Worm (Caenorhabditis elegans) whole organism, L1 larva: Measurements from ENCODE around the gene ccdc-55.
A peak's percentile ranks its signal among the peaks of the same experiment; 100 is the strongest.

ENCODE experiments used
- C16A3.4 ChIP-seq: fragments of 150-350 bp; optimal IDR thresholded peaks from 2 replicates; lab custom pipeline; 2014; ENCODE audit warnings: missing biosample characterization, missing genetic modification characterization
- F16B12.6 ChIP-seq: fragments of 150-350 bp; optimal IDR thresholded peaks from 2 replicates; lab custom pipeline; 2014; ENCODE audit warnings: missing biosample characterization, missing genetic modification characterization
- aha-1 ChIP-seq: fragments of 150-350 bp; optimal IDR thresholded peaks from 2 replicates; lab custom pipeline; 2014; ENCODE audit warnings: missing biosample characterization, missing genetic modification characterization
- ama-1 ChIP-seq: fragments of 150-350 bp; optimal IDR thresholded peaks from 2 replicates; lab custom pipeline; 2014
- blmp-1 ChIP-seq: fragments of 150-350 bp; optimal IDR thresholded peaks from 2 replicates; lab custom pipeline; 2014; ENCODE audit warnings: missing biosample characterization, missing genetic modification characterization
- ceh-82 ChIP-seq, 3 experiments: fragments of 150-350 bp in 1 of 3; sonication (generic microtip) in 2 of 3; optimal IDR thresholded peaks; 2 replicates each; lab custom pipeline; 2014 to 2017; ENCODE audit warnings: missing biosample characterization in 3 of 3, missing genetic modification characterization in 3 of 3
- ceh-88 ChIP-seq: fragments of 200-800 bp; sonication (Bioruptor generic); IDR thresholded peaks from 2 replicates; pipeline ENCODE4 v1.3.6; 2022; ENCODE audit warnings: missing genetic modification characterization, missing compliant biosample characterization
- ceh-90 ChIP-seq: sonication (generic microtip); optimal IDR thresholded peaks from 2 replicates; lab custom pipeline; 2016; ENCODE audit warnings: missing genetic modification characterization, missing compliant biosample characterization
- dpl-1 ChIP-seq, 3 experiments: fragments of 150-350 bp in 2 of 3; sonication (generic microtip) in 1 of 3; optimal IDR thresholded peaks; 2 replicates each; lab custom pipeline; 2014 to 2017; ENCODE audit warnings: missing biosample characterization in 3 of 3, missing genetic modification characterization in 3 of 3, missing genetic modification reagents in 3 of 3
- egl-13 ChIP-seq: sonication (generic microtip); optimal IDR thresholded peaks from 2 replicates; lab custom pipeline; 2016; ENCODE audit warnings: missing genotype, missing genetic modification reagents, missing genetic modification characterization, missing compliant biosample characterization
- elt-2 ChIP-seq: sonication (generic microtip); optimal IDR thresholded peaks from 2 replicates; lab custom pipeline; 2016; ENCODE audit warnings: missing genetic modification characterization, mild to moderate bottlenecking, inconsistent platforms, missing compliant biosample characterization, missing genetic modification reagents
- elt-3 ChIP-seq, 6 experiments: fragments of 150-350 bp in 1 of 6; sonication (generic microtip); optimal IDR thresholded peaks; 2 replicates each; lab custom pipeline; 2017 to 2018; ENCODE audit warnings: missing biosample characterization in 6 of 6, missing genetic modification characterization in 6 of 6, inconsistent platforms in 1 of 6
- fkh-4 ChIP-seq: sonication (generic microtip); optimal IDR thresholded peaks from 2 replicates; lab custom pipeline; 2016; ENCODE audit warnings: missing compliant biosample characterization, missing genetic modification characterization, borderline replicate concordance
- fos-1 ChIP-seq: fragments of 150-350 bp; optimal IDR thresholded peaks from 2 replicates; lab custom pipeline; 2014; ENCODE audit warnings: missing biosample characterization, missing genetic modification characterization
- hlh-17 ChIP-seq: fragments of 200-800 bp; sonication (Bioruptor generic); optimal IDR thresholded peaks from 2 replicates; lab custom pipeline; 2018; ENCODE audit warnings: missing genetic modification characterization, mild to moderate bottlenecking, missing compliant biosample characterization, moderate library complexity, borderline replicate concordance
- hlh-4 ChIP-seq: sonication (generic microtip); optimal IDR thresholded peaks from 2 replicates; lab custom pipeline; 2016; ENCODE audit warnings: mild to moderate bottlenecking, missing genetic modification characterization, missing compliant biosample characterization
- irx-1 ChIP-seq: sonication (generic microtip); optimal IDR thresholded peaks from 2 replicates; lab custom pipeline; 2016; ENCODE audit warnings: missing genetic modification characterization, missing compliant biosample characterization
- jun-1 ChIP-seq: fragments of 150-350 bp; optimal IDR thresholded peaks from 2 replicates; lab custom pipeline; 2014; ENCODE audit warnings: missing biosample characterization, missing genetic modification reagents, missing genetic modification characterization
- lin-14 ChIP-seq: fragments of 200-800 bp; sonication (Bioruptor generic); optimal IDR thresholded peaks from 2 replicates; lab custom pipeline; 2018; ENCODE audit warnings: mild to moderate bottlenecking, missing genetic modification characterization, moderate library complexity, missing compliant biosample characterization
- lin-35 ChIP-seq, 2 experiments: fragments of 150-350 bp; optimal IDR thresholded peaks; 2 replicates each; lab custom pipeline; 2014; ENCODE audit warnings: missing biosample characterization in 2 of 2, missing genetic modification characterization in 2 of 2, missing genetic modification reagents in 2 of 2
- lin-39 ChIP-seq: fragments of 150-350 bp; optimal IDR thresholded peaks from 2 replicates; lab custom pipeline; 2014; ENCODE audit warnings: missing biosample characterization, missing genetic modification reagents, missing genetic modification characterization
- lir-3 ChIP-seq: sonication (generic microtip); optimal IDR thresholded peaks from 2 replicates; lab custom pipeline; 2016; ENCODE audit warnings: mild to moderate bottlenecking, missing genetic modification characterization, moderate library complexity, missing compliant biosample characterization; ENCODE audit not compliant: poor library complexity
- lsy-2 ChIP-seq, 2 experiments: fragments of 150-350 bp; optimal IDR thresholded peaks; 2 replicates each; lab custom pipeline; 2014; ENCODE audit warnings: missing biosample characterization in 2 of 2, missing genetic modification characterization in 2 of 2
- mab-9 ChIP-seq: fragments of 200-800 bp; sonication (Bioruptor generic); IDR thresholded peaks from 2 replicates; pipeline ENCODE4 v1.3.6; 2022; ENCODE audit warnings: missing genetic modification reagents, missing genetic modification characterization, missing compliant biosample characterization
- mdl-1 ChIP-seq, 2 experiments: fragments of 150-350 bp; optimal IDR thresholded peaks; 2 replicates each; lab custom pipeline; 2014 to 2017; ENCODE audit warnings: missing biosample characterization in 2 of 2, missing genetic modification characterization in 2 of 2, inconsistent platforms in 1 of 2
- nhr-12 ChIP-seq: sonication (generic microtip); optimal IDR thresholded peaks from 2 replicates; lab custom pipeline; 2017; ENCODE audit warnings: missing biosample characterization, missing genetic modification characterization
- nhr-20 ChIP-seq: sonication (generic microtip); optimal IDR thresholded peaks from 2 replicates; lab custom pipeline; 2016; ENCODE audit warnings: mild to moderate bottlenecking, missing genetic modification characterization, missing compliant biosample characterization
- nhr-28 ChIP-seq: fragments of 150-350 bp; optimal IDR thresholded peaks from 2 replicates; lab custom pipeline; 2014; ENCODE audit warnings: missing biosample characterization, missing genetic modification characterization
- nhr-47 ChIP-seq: sonication (generic microtip); optimal IDR thresholded peaks from 2 replicates; lab custom pipeline; 2016; ENCODE audit warnings: mild to moderate bottlenecking, missing genetic modification characterization, moderate library complexity, missing compliant biosample characterization
- nhr-71 ChIP-seq: sonication (generic microtip); optimal IDR thresholded peaks from 2 replicates; lab custom pipeline; 2016; ENCODE audit warnings: mild to moderate bottlenecking, missing genetic modification characterization, moderate library complexity, missing compliant biosample characterization
- nhr-76 ChIP-seq: sonication (generic microtip); optimal IDR thresholded peaks from 2 replicates; lab custom pipeline; 2017; ENCODE audit warnings: missing biosample characterization, missing genetic modification characterization
- nhr-84 ChIP-seq: sonication (generic microtip); optimal IDR thresholded peaks from 2 replicates; lab custom pipeline; 2017; ENCODE audit warnings: missing biosample characterization, missing genetic modification characterization
- nhr-85 ChIP-seq: sonication (generic microtip); peaks from one replicate; lab custom pipeline; 2016; ENCODE audit warnings: missing genetic modification characterization, inconsistent platforms, missing compliant biosample characterization
- nhr-90 ChIP-seq: sonication (generic microtip); optimal IDR thresholded peaks from 2 replicates; lab custom pipeline; 2016; ENCODE audit warnings: mild to moderate bottlenecking, missing genetic modification characterization, missing compliant biosample characterization; ENCODE audit not compliant: poor library complexity
- pag-3 ChIP-seq: sonication (generic microtip); optimal IDR thresholded peaks from 2 replicates; lab custom pipeline; 2017; ENCODE audit warnings: missing genetic modification characterization, mild to moderate bottlenecking, missing compliant biosample characterization, antibody characterized with exemption, borderline replicate concordance; ENCODE audit not compliant: insufficient read depth
- pqm-1 ChIP-seq: sonication (generic microtip); optimal IDR thresholded peaks from 3 replicates; lab custom pipeline; 2017; ENCODE audit warnings: missing biosample characterization, missing genetic modification characterization
- skn-1 ChIP-seq: fragments of 150-350 bp; optimal IDR thresholded peaks from 2 replicates; lab custom pipeline; 2014; ENCODE audit warnings: missing biosample characterization, missing genetic modification characterization
- snpc-4 ChIP-seq: fragments of 150-350 bp; optimal IDR thresholded peaks from 2 replicates; lab custom pipeline; 2014; ENCODE audit warnings: missing biosample characterization, missing genetic modification characterization
- snu-23 ChIP-seq: sonication (generic microtip); optimal IDR thresholded peaks from 2 replicates; lab custom pipeline; 2016; ENCODE audit warnings: missing genetic modification characterization, missing compliant biosample characterization
- sox-4 ChIP-seq: sonication (generic microtip); optimal IDR thresholded peaks from 2 replicates; lab custom pipeline; 2016; ENCODE audit warnings: missing genetic modification characterization, missing compliant biosample characterization
- sptf-1 ChIP-seq: fragments of 150-350 bp; optimal IDR thresholded peaks from 2 replicates; lab custom pipeline; 2014; ENCODE audit warnings: missing biosample characterization, missing genetic modification characterization
- sup-37 ChIP-seq: fragments of 200-800 bp; sonication (Bioruptor generic); optimal IDR thresholded peaks from 2 replicates; lab custom pipeline; 2018; ENCODE audit warnings: mild to moderate bottlenecking, missing genetic modification characterization, missing compliant biosample characterization
- swsn-7 ChIP-seq: sonication (generic microtip); optimal IDR thresholded peaks from 2 replicates; lab custom pipeline; 2016; ENCODE audit warnings: missing genetic modification characterization, missing compliant biosample characterization
- tlp-1 ChIP-seq: fragments of 150-350 bp; optimal IDR thresholded peaks from 2 replicates; lab custom pipeline; 2014; ENCODE audit warnings: missing biosample characterization, missing genetic modification characterization
- unc-62 ChIP-seq: fragments of 150-350 bp; optimal IDR thresholded peaks from 2 replicates; lab custom pipeline; 2014; ENCODE audit warnings: missing biosample characterization, missing genetic modification reagents, missing genetic modification characterization
- unc-86 ChIP-seq: sonication (generic microtip); optimal IDR thresholded peaks from 2 replicates; lab custom pipeline; 2016; ENCODE audit warnings: missing genetic modification characterization, missing compliant biosample characterization
- unc-98 ChIP-seq: fragments of 200-800 bp; sonication (Bioruptor generic); IDR thresholded peaks from 2 replicates; pipeline ENCODE4 v1.3.6; 2022; ENCODE audit warnings: missing genetic modification characterization, missing compliant biosample characterization
- vab-15 ChIP-seq: sonication (generic microtip); optimal IDR thresholded peaks from 2 replicates; lab custom pipeline; 2017; ENCODE audit warnings: missing genotype, mild to moderate bottlenecking, missing genetic modification characterization, missing compliant biosample characterization
- xbp-1 ChIP-seq: sonication (generic microtip); optimal IDR thresholded peaks from 2 replicates; lab custom pipeline; 2016; ENCODE audit warnings: missing genetic modification characterization, missing compliant biosample characterization
- zag-1 ChIP-seq: fragments of 150-350 bp; optimal IDR thresholded peaks from 2 replicates; lab custom pipeline; 2014; ENCODE audit warnings: missing biosample characterization, missing genetic modification characterization
- zip-4 ChIP-seq: fragments of 200-800 bp; sonication (Bioruptor generic); optimal IDR thresholded peaks from 2 replicates; lab custom pipeline; 2018; ENCODE audit warnings: mild to moderate bottlenecking, missing genetic modification characterization, moderate library complexity, missing compliant biosample characterization
- ztf-11 ChIP-seq, 2 experiments: sonication (generic microtip); optimal IDR thresholded peaks; 2 replicates each; lab custom pipeline; 2016 to 2017; ENCODE audit warnings: missing genetic modification characterization in 2 of 2, missing biosample characterization in 1 of 2, missing compliant biosample characterization in 1 of 2
- ztf-4 ChIP-seq: fragments of 150-350 bp; optimal IDR thresholded peaks from 2 replicates; lab custom pipeline; 2014; ENCODE audit warnings: missing biosample characterization, missing genetic modification characterization

The ccdc-55 gene

DNA sequence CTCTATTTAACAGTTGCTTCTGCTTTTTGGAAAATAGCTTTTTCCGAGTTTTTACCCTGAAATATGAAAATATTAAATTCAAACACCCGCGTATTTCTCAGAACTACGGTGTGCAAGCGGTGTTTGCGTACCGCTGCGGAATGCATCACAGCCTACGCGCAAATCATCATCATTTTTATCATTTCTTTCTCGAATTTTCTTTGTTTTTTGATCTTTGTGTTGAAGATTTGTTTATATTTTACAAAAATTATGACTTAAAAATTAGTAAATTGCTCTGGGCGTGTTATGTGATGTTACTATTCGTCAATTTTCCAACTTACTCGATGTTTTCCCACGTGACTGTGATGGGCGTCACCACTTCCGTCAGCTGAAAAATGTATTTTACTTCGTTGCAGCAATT, 17.6 kb downstream of the ccdc-55 start:
- TF ChIP-seq pqm-1 (tag; lab: Kevin White, UChicago) (no peak), lin-39 (tag; lab: Kevin White, UChicago) (peak; percentile 27), sup-37 (GFP tag; lab: Kevin White, UChicago) (no peak), nhr-85 (tag; lab: Kevin White, UChicago) (peak; percentile 51), lin-14 (GFP tag; lab: Kevin White, UChicago) (peak; percentile 78), sptf-1 (tag; lab: Kevin White, UChicago) (no peak), zag-1 (tag; lab: Kevin White, UChicago) (no peak), nhr-71 (tag; lab: Kevin White, UChicago) (peak; percentile 85), unc-62 (GFP tag; lab: Kevin White, UChicago) (no peak), snu-23 (GFP tag; lab: Kevin White, UChicago) (peak; percentile 91), unc-86 (tag; lab: Kevin White, UChicago) (peak; percentile 50), snpc-4 (tag; lab: Kevin White, UChicago) (peak; percentile 29), nhr-76 (tag; lab: Kevin White, UChicago) (no peak), fkh-4 (tag; lab: Kevin White, UChicago) (no peak), tlp-1 (tag; lab: Kevin White, UChicago) (no peak), lsy-2 (tag; optimal IDR thresholded peaks at IDR 0.05; lab: Kevin White, UChicago) (peak; percentile 98 to 99), nhr-28 (tag; lab: Kevin White, UChicago) (no peak), C16A3.4 (tag; lab: Kevin White, UChicago) (peak; percentile 76), pag-3 (tag; lab: Kevin White, UChicago) (no peak), xbp-1 (tag; lab: Kevin White, UChicago) (peak; percentile 82), hlh-4 (no peak), irx-1 (peak; percentile 66), nhr-47 (tag; lab: Kevin White, UChicago) (peak; percentile 78), sox-4 (tag; lab: Kevin White, UChicago) (peak; percentile 29), dpl-1 (GFP tag; optimal IDR thresholded peaks at IDR 0.05; lab: Kevin White, UChicago) (peak; percentile 97 to 99 (median 98)), ceh-82 (tag; optimal IDR thresholded peaks at IDR 0.05; lab: Kevin White, UChicago) (peak; percentile 33 to 79 (median 37)), blmp-1 (tag; lab: Kevin White, UChicago) (peak; percentile 45), lin-35 (GFP tag; optimal IDR thresholded peaks at IDR 0.05; lab: Kevin White, UChicago) (peak; percentile 99), F16B12.6 (tag; lab: Kevin White, UChicago) (peak; percentile 97), ceh-90 (tag; lab: Kevin White, UChicago) (no peak), nhr-90 (tag; lab: Kevin White, UChicago) (peak; percentile 58), zip-4 (GFP tag; lab: Kevin White, UChicago) (peak; percentile 12), vab-15 (tag; lab: Kevin White, UChicago) (no peak), ztf-11 (tag; optimal IDR thresholded peaks at IDR 0.05; lab: Kevin White, UChicago) (no peak), ztf-4 (tag; lab: Kevin White, UChicago) (peak; percentile 4), nhr-20 (tag; lab: Kevin White, UChicago) (peak; percentile 87), swsn-7 (tag; lab: Kevin White, UChicago) (peak; percentile 73), elt-3 (tag; optimal IDR thresholded peaks at IDR 0.05; lab: Kevin White, UChicago) (peak in 3 of 6 experiments; percentile 4 to 70 (median 39)), ama-1 (lab: Kevin White, UChicago) (peak; percentile 24), mdl-1 (tag; optimal IDR thresholded peaks at IDR 0.05; lab: Kevin White, UChicago) (peak in 1 of 2 experiments; percentile 67), aha-1 (tag; lab: Kevin White, UChicago) (no peak), skn-1 (tag; lab: Kevin White, UChicago) (peak; percentile 70), mab-9 (GFP tag; lab: Robert Waterston, UW) (no peak), nhr-12 (tag; lab: Kevin White, UChicago) (no peak), nhr-84 (no peak), jun-1 (tag; lab: Kevin White, UChicago) (peak; percentile 17), unc-98 (GFP tag; lab: Robert Waterston, UW) (no peak), ceh-88 (GFP tag; lab: Robert Waterston, UW) (peak; percentile 42; the same call in 1 of the 2 replicates), hlh-17 (GFP tag; lab: Kevin White, UChicago) (no peak), elt-2 (peak; percentile 28), egl-13 (no peak), fos-1 (tag; lab: Kevin White, UChicago) (peak; percentile 45), lir-3 (tag; lab: Kevin White, UChicago) (no peak)
